Worm (Caenorhabditis elegans): ENCODE results near the gene F41H8.1.

- no peak for TF ChIP-seq nhr-23 (tag; optimal IDR thresholded peaks at IDR 0.05)
- no peak for TF ChIP-seq unc-62 (GFP tag; optimal IDR thresholded peaks at IDR 0.05)
- no peak for TF ChIP-seq elt-3 (tag; optimal IDR thresholded peaks at IDR 0.05)
- TF ChIP-seq lin-11 (tag; optimal IDR thresholded peaks at IDR 0.05) = no peak
- TF ChIP-seq ama-1 (optimal IDR thresholded peaks at IDR 0.05) = no peak
- TF ChIP-seq R02D3.7 (tag; optimal IDR thresholded peaks at IDR 0.05) = no peak
- TF ChIP-seq egl-27 (tag; optimal IDR thresholded peaks at IDR 0.05) = no peak
- TF ChIP-seq ceh-82 (tag; optimal IDR thresholded peaks at IDR 0.05) = no peak
- no peak for TF ChIP-seq snpc-4 (tag; optimal IDR thresholded peaks at IDR 0.05)
- no peak for TF ChIP-seq sma-9 (GFP tag; optimal IDR thresholded peaks at IDR 0.05)
- no peak for TF ChIP-seq sma-9 (tag; optimal IDR thresholded peaks at IDR 0.05)
- TF ChIP-seq skn-1 (tag; optimal IDR thresholded peaks at IDR 0.05) = no peak
- no peak for TF ChIP-seq nhr-12 (tag; optimal IDR thresholded peaks at IDR 0.05)
Observed at ce11 chrV:804485-804884, 29.0 kb upstream of the F41H8.1 start, which contains the start of gene nhr-270.
